Worm (Caenorhabditis elegans): ENCODE data around the gene C54G10.1.

Gene C54G10.1

ce11 chrV:14688097-14688912, 47.4 kb downstream of the C54G10.1 start, which contains the start of gene C47E8.11 (continued):
- TF ChIP-seq nhr-42 (GFP tag; IDR thresholded peaks at IDR 0.05) (no peak), zip-2 (tag; optimal IDR thresholded peaks at IDR 0.05) (no peak), Y105C5A.15 (GFP tag; IDR thresholded peaks at IDR 0.05) (no peak; the same call in 1 of the 2 replicates), arid-1 (GFP tag; conservative IDR thresholded peaks at IDR 0.05) (peak; percentile 44; the same call in 1 of the 2 replicates), nhr-102 (tag; optimal IDR thresholded peaks at IDR 0.05) (peak; percentile 45), ZK337.2 (GFP tag; IDR thresholded peaks at IDR 0.05) (no peak), ceh-28 (tag; optimal IDR thresholded peaks at IDR 0.05) (no peak), attf-4 (tag; optimal IDR thresholded peaks at IDR 0.05) (no peak), dmd-6 (GFP tag; IDR thresholded peaks at IDR 0.05) (no peak; the same call in 1 of the 2 replicates), ceh-32 (tag; optimal IDR thresholded peaks at IDR 0.05; ENCODE audit: poor library complexity) (no peak), zfp-2 (tag; optimal IDR thresholded peaks at IDR 0.05) (no peak), rbr-2 (tag; optimal IDR thresholded peaks at IDR 0.05) (peak; percentile 3), mdl-1 (tag; optimal IDR thresholded peaks at IDR 0.05) (no peak), nhr-237 (tag; optimal IDR thresholded peaks at IDR 0.05) (no peak), lin-15B (tag; optimal IDR thresholded peaks at IDR 0.05) (no peak), daf-19 (GFP tag; conservative IDR thresholded peaks at IDR 0.05) (no peak), nhr-11 (tag; optimal IDR thresholded peaks at IDR 0.05) (no peak), duxl-1 (tag; optimal IDR thresholded peaks at IDR 0.05; ENCODE audit: poor library complexity) (no peak), mxl-3 (GFP tag; optimal IDR thresholded peaks at IDR 0.05) (no peak), php-3 (GFP tag; IDR thresholded peaks at IDR 0.05) (0 out of 2 replicates have a peak, but pooled peaks have one; percentile 35), ceh-82 (tag; optimal IDR thresholded peaks at IDR 0.05) (no peak), dmd-8 (GFP tag; IDR thresholded peaks at IDR 0.05) (no peak; the same call in 1 of the 2 replicates), daf-8 (GFP tag; IDR thresholded peaks at IDR 0.05) (no peak), zag-1 (tag; optimal IDR thresholded peaks at IDR 0.05) (no peak), unc-130 (GFP tag; optimal IDR thresholded peaks at IDR 0.05) (no peak), ctbp-1 (GFP tag; IDR thresholded peaks at IDR 0.05) (peak; percentile 11; the same call in 1 of the 2 replicates), nhr-41 (GFP tag; IDR thresholded peaks at IDR 0.05) (0 out of 2 replicates have a peak, but pooled peaks have one; percentile 14), set-16 (GFP tag; IDR thresholded peaks at IDR 0.05) (peak; percentile 39), lin-29 (GFP tag; IDR thresholded peaks at IDR 0.05) (peak; percentile 31; the same call in 1 of the 2 replicates), F37D6.2 (tag; optimal IDR thresholded peaks at IDR 0.05) (no peak), nhr-10 (tag; optimal IDR thresholded peaks at IDR 0.05) (no peak), spr-3 (GFP tag; optimal IDR thresholded peaks at IDR 0.05) (peak; percentile 27), F49E8.2 (tag; optimal IDR thresholded peaks at IDR 0.05; ENCODE audit: borderline replicate concordance) (peak; percentile 68), pqm-1 (tag; optimal IDR thresholded peaks at IDR 0.05) (no peak), nhr-76 (tag; optimal IDR thresholded peaks at IDR 0.05) (no peak), tra-1 (GFP tag; IDR thresholded peaks at IDR 0.05) (no peak), lin-13 (GFP tag; optimal IDR thresholded peaks at IDR 0.05) (peak; percentile 91), mxl-2 (GFP tag; conservative IDR thresholded peaks at IDR 0.05) (no peak), aly-2 (tag; optimal IDR thresholded peaks at IDR 0.05) (peak; percentile 100), daf-12 (tag; optimal IDR thresholded peaks at IDR 0.05) (no peak), R02D3.7 (tag; optimal IDR thresholded peaks at IDR 0.05) (no peak), ceh-20 (GFP tag; IDR thresholded peaks at IDR 0.05) (peak; percentile 44; the same call in 1 of the 2 replicates), lin-1 (GFP tag; IDR thresholded peaks at IDR 0.05) (no peak), ceh-62 (tag; optimal IDR thresholded peaks at IDR 0.05) (no peak), dmd-9 (GFP tag; IDR thresholded peaks at IDR 0.05) (no peak), nhr-6 (tag; optimal IDR thresholded peaks at IDR 0.05) (peak; percentile 92), lin-39 (tag; optimal IDR thresholded peaks at IDR 0.05) (no peak), ces-1 (GFP tag; optimal IDR thresholded peaks at IDR 0.05) (no peak), saeg-2 (GFP tag; IDR thresholded peaks at IDR 0.05) (no peak), jun-1 (tag; optimal IDR thresholded peaks at IDR 0.05) (no peak), egl-27 (tag; optimal IDR thresholded peaks at IDR 0.05) (no peak)
